Worm (Caenorhabditis elegans) whole organism, L3 larva: ENCODE measurements around the gene pph-4.1.
A peak's percentile ranks its signal among the peaks of the same experiment; 100 is the strongest.

ENCODE experiments used
- R02D3.7 ChIP-seq: fragments of 150-350 bp; optimal IDR thresholded peaks from 2 replicates; lab custom pipeline; 2014; ENCODE audit warnings: missing biosample characterization, missing genetic modification characterization
- elt-1 ChIP-seq: fragments of 150-350 bp; optimal IDR thresholded peaks from 2 replicates; lab custom pipeline; 2014; ENCODE audit warnings: missing biosample characterization, missing genetic modification characterization
- elt-3 ChIP-seq, 3 experiments: fragments of 150-350 bp in 1 of 3; sonication (generic microtip) in 2 of 3; optimal IDR thresholded peaks; 2 replicates in 2 of 3; 4 replicates in 1 of 3; lab custom pipeline; 2014 to 2017; ENCODE audit warnings: missing biosample characterization in 3 of 3, missing genetic modification characterization in 3 of 3
- mdl-1 ChIP-seq: fragments of 150-350 bp; optimal IDR thresholded peaks from 2 replicates; lab custom pipeline; 2014; ENCODE audit warnings: missing biosample characterization, missing genetic modification characterization
- nhr-11 ChIP-seq: fragments of 150-350 bp; optimal IDR thresholded peaks from 2 replicates; lab custom pipeline; 2014; ENCODE audit warnings: missing biosample characterization, missing genetic modification characterization
- nhr-67 ChIP-seq: fragments of 150-350 bp; optimal IDR thresholded peaks from 2 replicates; lab custom pipeline; 2014; ENCODE audit warnings: missing biosample characterization, missing genetic modification characterization
- nhr-76 ChIP-seq: fragments of 150-350 bp; sonication (generic microtip); optimal IDR thresholded peaks from 5 replicates; lab custom pipeline; 2014; ENCODE audit warnings: missing biosample characterization, missing genetic modification characterization
- nhr-77 ChIP-seq: fragments of 150-350 bp; optimal IDR thresholded peaks from 2 replicates; lab custom pipeline; 2014; ENCODE audit warnings: missing biosample characterization, missing genetic modification characterization
- pha-4 ChIP-seq: fragments of 150-350 bp; optimal IDR thresholded peaks from 2 replicates; lab custom pipeline; 2014; ENCODE audit warnings: missing biosample characterization, missing genetic modification reagents, missing genetic modification characterization
- unc-39 ChIP-seq: sonication (generic microtip); optimal IDR thresholded peaks from 4 replicates; lab custom pipeline; 2017; ENCODE audit warnings: missing biosample characterization, missing genetic modification characterization
- zag-1 ChIP-seq: fragments of 150-350 bp; optimal IDR thresholded peaks from 2 replicates; lab custom pipeline; 2014; ENCODE audit warnings: missing biosample characterization, missing genetic modification characterization
- ztf-4 ChIP-seq: fragments of 150-350 bp; optimal IDR thresholded peaks from 2 replicates; lab custom pipeline; 2014; ENCODE audit warnings: missing biosample characterization, missing genetic modification characterization

- TF ChIP-seq elt-1 (tag; lab: Kevin White, UChicago) (no peak), nhr-67 (no peak), unc-39 (tag; lab: Kevin White, UChicago) (no peak), nhr-77 (tag; lab: Kevin White, UChicago) (no peak), zag-1 (no peak), elt-3 (tag; optimal IDR thresholded peaks at IDR 0.05; lab: Kevin White, UChicago) (no peak), ztf-4 (tag; lab: Kevin White, UChicago) (no peak), nhr-11 (no peak), pha-4 (tag; lab: Kevin White, UChicago) (peak; percentile 50), R02D3.7 (tag; lab: Kevin White, UChicago) (no peak), nhr-76 (no peak), mdl-1 (tag; lab: Kevin White, UChicago) (no peak)
Measured at ce11 chrIII:12370011-12370506, 18.9 kb upstream of the pph-4.1 start, which contains the start of gene rpt-6.
